Fruit fly (Drosophila melanogaster) whole organism, pupa: ENCODE data around the gene Gr94a.

Experiments used
- CG10348 ChIP-seq: fragments of 200-800 bp; sonication (Bioruptor generic); IDR thresholded peaks from 2 replicates; pipeline ENCODE4 v1.3.6; 2022; ENCODE audit warnings: missing biosample characterization, missing genetic modification characterization
- CG13204 ChIP-seq: fragments of 200-800 bp; sonication (Bioruptor generic); optimal IDR thresholded peaks from 2 replicates; lab custom pipeline; 2018; ENCODE audit warnings: missing biosample characterization, mild to moderate bottlenecking, missing genetic modification characterization, moderate library complexity
- CG15710 ChIP-seq: fragments of 200-800 bp; sonication (Bioruptor generic); optimal IDR thresholded peaks from 2 replicates; lab custom pipeline; 2018; ENCODE audit warnings: missing biosample characterization, mild to moderate bottlenecking, missing genetic modification characterization, moderate library complexity
- CG17806 ChIP-seq: fragments of 200-800 bp; sonication (Bioruptor generic); optimal IDR thresholded peaks from 2 replicates; lab custom pipeline; 2018; ENCODE audit warnings: missing biosample characterization, mild to moderate bottlenecking, missing genetic modification characterization, moderate library complexity
- CG32121 ChIP-seq: fragments of 200-800 bp; sonication (Bioruptor generic); IDR thresholded peaks from 2 replicates; pipeline ENCODE4 v1.3.6; 2022; ENCODE audit warnings: missing biosample characterization, missing genetic modification characterization
- CG34367 ChIP-seq: fragments of 200-800 bp; sonication (Bioruptor generic); optimal IDR thresholded peaks from 2 replicates; lab custom pipeline; 2018; ENCODE audit warnings: missing biosample characterization, mild to moderate bottlenecking, missing genetic modification characterization
- CG4496 ChIP-seq: fragments of 200-800 bp; sonication (Bioruptor generic); IDR thresholded peaks from 3 replicates; pipeline ENCODE4 v1.3.6; 2022; ENCODE audit warnings: missing biosample characterization, missing genetic modification characterization
- CG8159 ChIP-seq: fragments of 200-800 bp; sonication (Bioruptor generic); optimal IDR thresholded peaks from 3 replicates; lab custom pipeline; 2018; ENCODE audit warnings: missing biosample characterization, mild to moderate bottlenecking, missing genetic modification characterization, moderate library complexity
- CG8301 ChIP-seq: fragments of 200-800 bp; sonication (Bioruptor generic); optimal IDR thresholded peaks from 2 replicates; lab custom pipeline; 2018; ENCODE audit warnings: missing biosample characterization, mild to moderate bottlenecking, missing genetic modification characterization
- CG9948 ChIP-seq: fragments of 200-800 bp; sonication (Bioruptor generic); optimal IDR thresholded peaks from 2 replicates; lab custom pipeline; 2018; ENCODE audit warnings: missing biosample characterization, mild to moderate bottlenecking, missing genetic modification characterization, moderate library complexity
- EcR ChIP-seq: fragments of 200-800 bp; sonication (Bioruptor generic); optimal IDR thresholded peaks from 3 replicates; lab custom pipeline; 2019; ENCODE audit warnings: missing biosample characterization, missing genetic modification characterization, mild to moderate bottlenecking, moderate library complexity, missing genetic modification reagents
- Ets98B ChIP-seq: fragments of 200-800 bp; sonication (Bioruptor generic); IDR thresholded peaks from 2 replicates; pipeline ENCODE4 v1.3.6; 2022; ENCODE audit warnings: missing biosample characterization, missing genetic modification characterization
- fd96Ca ChIP-seq: fragments of 200-800 bp; sonication (Bioruptor generic); IDR thresholded peaks from 3 replicates; pipeline ENCODE4 v1.3.6; 2022; ENCODE audit warnings: missing biosample characterization, missing genetic modification characterization
- rn ChIP-seq: fragments of 200-800 bp; sonication (Bioruptor generic); IDR thresholded peaks from 2 replicates; pipeline ENCODE4 v1.3.6; 2022; ENCODE audit warnings: missing biosample characterization, missing genetic modification characterization

DNA sequence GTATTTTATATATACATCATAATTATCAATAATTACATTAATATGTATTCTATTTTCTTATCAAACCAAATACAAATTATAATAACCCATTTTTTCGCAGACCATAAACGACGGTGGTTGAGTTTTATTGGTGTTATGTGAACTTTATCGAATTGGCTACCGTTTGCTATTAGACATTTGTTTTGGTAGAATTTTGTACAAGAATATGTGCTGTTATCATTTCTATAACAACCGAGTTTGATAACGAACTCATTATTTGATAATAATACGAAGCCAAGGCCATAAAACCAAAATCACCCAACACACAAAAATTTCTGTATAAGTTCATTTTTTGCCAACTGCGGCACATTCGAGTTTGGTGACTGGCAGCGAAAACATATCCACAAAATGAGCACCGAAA lies 43.9 kb downstream of the Gr94a start, which contains the start of gene CG17109:
- no peak for TF ChIP-seq CG15710 (tag; lab: Kevin White, UChicago)
- no peak for TF ChIP-seq CG8159 (tag; lab: Kevin White, UChicago)
- no peak for TF ChIP-seq CG10348
- TF ChIP-seq CG13204 (GFP tag; lab: Kevin White, UChicago) = no peak
- TF ChIP-seq Ets98B (GFP tag; lab: Robert Waterston, UW) = no peak
- no peak for TF ChIP-seq EcR (GFP tag; lab: Kevin White, UChicago)
- TF ChIP-seq CG4496 = no peak
- TF ChIP-seq CG8301 = no peak
- no peak for TF ChIP-seq CG17806 (tag; lab: Kevin White, UChicago)
- no peak for TF ChIP-seq rn (GFP tag; lab: Robert Waterston, UW)
- no peak for TF ChIP-seq fd96Ca (GFP tag; lab: Robert Waterston, UW)
- TF ChIP-seq CG34367 (tag; lab: Kevin White, UChicago) = no peak
- TF ChIP-seq CG9948 (tag; lab: Kevin White, UChicago) = no peak
- no peak for TF ChIP-seq CG32121 (GFP tag; lab: Robert Waterston, UW)
